Worm (Caenorhabditis elegans): Measurements from ENCODE around the gene Y27F2A.8.
"Not testable (repeated sequence)": the region's sequence is repeated elsewhere in the genome, so short reads cannot be mapped to it uniquely, and the experiment has no call there.

DNA sequence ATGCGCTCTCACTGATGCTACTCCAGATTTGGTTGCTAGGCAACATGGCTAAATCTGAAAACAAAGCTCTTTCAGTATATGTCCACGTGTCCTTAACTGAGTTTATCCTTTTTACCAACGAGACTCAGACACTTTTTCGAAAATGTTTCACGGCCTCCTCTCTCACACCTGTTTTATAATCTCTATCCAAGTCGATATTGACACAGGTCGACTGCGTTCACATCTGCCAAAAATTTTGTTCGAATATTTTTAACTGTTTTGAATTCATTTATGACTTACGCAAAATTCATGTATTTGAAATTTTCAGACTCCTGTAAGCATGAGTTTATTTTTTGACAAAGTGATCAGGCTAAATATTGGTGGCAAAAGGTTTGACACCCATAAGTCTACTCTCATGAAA is 32.2 kb downstream of the Y27F2A.8 start, which contains the start of gene ZC239.3:
- TF ChIP-seq snpc-1.3 (tag; optimal IDR thresholded peaks at IDR 0.05; ENCODE audit: insufficient read depth); ccch-3 (GFP tag; optimal IDR thresholded peaks at IDR 0.05); egl-18 (GFP tag; IDR thresholded peaks at IDR 0.05); unc-62 (GFP tag; optimal IDR thresholded peaks at IDR 0.05): not testable (repeated sequence)
